Worm (Caenorhabditis elegans) whole organism, L2 larva: ENCODE data around the gene F08G2.4.

ENCODE experiments used
- gmeb-1 ChIP-seq: fragments of 150-350 bp; optimal IDR thresholded peaks from 2 replicates; lab custom pipeline; 2014; ENCODE audit warnings: missing biosample characterization, missing genetic modification characterization
- lin-39 ChIP-seq: fragments of 150-350 bp; optimal IDR thresholded peaks from 2 replicates; lab custom pipeline; 2014; ENCODE audit warnings: missing biosample characterization, missing genetic modification reagents, missing genetic modification characterization
- lsy-2 ChIP-seq, 2 experiments: fragments of 150-350 bp in 1 of 2; sonication (generic microtip) in 1 of 2; optimal IDR thresholded peaks; 2 replicates each; lab custom pipeline; 2014 to 2017; ENCODE audit warnings: missing biosample characterization in 2 of 2, missing genetic modification characterization in 2 of 2
- nhr-129 ChIP-seq: fragments of 150-350 bp; optimal IDR thresholded peaks from 2 replicates; lab custom pipeline; 2014; ENCODE audit warnings: missing biosample characterization, missing genetic modification characterization
- skn-1 ChIP-seq: sonication (generic microtip); optimal IDR thresholded peaks from 2 replicates; lab custom pipeline; 2017; ENCODE audit warnings: missing biosample characterization, missing genetic modification characterization
- unc-62 ChIP-seq: fragments of 150-350 bp; optimal IDR thresholded peaks from 2 replicates; lab custom pipeline; 2014; ENCODE audit warnings: missing biosample characterization, missing genetic modification reagents, missing genetic modification characterization
- ztf-1 ChIP-seq: fragments of 200-800 bp; sonication (Bioruptor generic); conservative IDR thresholded peaks from 2 replicates; pipeline ENCODE4 v1.3.6; 2022; ENCODE audit warnings: missing genetic modification characterization, missing compliant biosample characterization
- ztf-11 ChIP-seq: sonication (generic microtip); optimal IDR thresholded peaks from 2 replicates; lab custom pipeline; 2017; ENCODE audit warnings: missing biosample characterization, missing genetic modification characterization

DNA sequence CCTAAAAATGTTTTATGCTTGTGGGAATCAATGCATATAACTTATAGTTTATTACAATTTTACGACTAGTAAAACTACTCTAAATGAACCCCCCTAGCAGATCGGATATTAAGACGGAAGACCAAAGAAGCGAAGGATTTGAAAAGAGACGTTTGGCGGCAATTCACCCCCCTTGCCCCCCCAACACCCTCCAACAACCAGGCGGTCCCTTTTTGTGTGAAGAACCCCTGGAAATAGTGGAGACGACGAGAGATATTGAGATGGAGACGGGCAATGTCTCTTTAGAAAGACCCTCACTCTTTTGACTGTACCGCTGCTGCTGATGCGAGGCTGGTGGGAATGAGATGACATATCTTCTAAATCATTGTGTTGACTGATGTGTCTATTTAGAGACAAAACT is 17.0 kb downstream of the F08G2.4 start:
- TF ChIP-seq lsy-2 (tag; optimal IDR thresholded peaks at IDR 0.05; lab: Kevin White, UChicago) (peak in 1 of 2 experiments; percentile 15), lin-39 (tag; lab: Kevin White, UChicago) (no peak), nhr-129 (tag; lab: Kevin White, UChicago) (no peak), unc-62 (GFP tag; lab: Kevin White, UChicago) (no peak), skn-1 (no peak), gmeb-1 (tag; lab: Kevin White, UChicago) (no peak), ztf-1 (GFP tag; lab: Robert Waterston, UW) (no peak), ztf-11 (tag; lab: Kevin White, UChicago) (no peak)
